Fruit fly (Drosophila melanogaster) whole organism, embryonic: ENCODE results near the gene kibra.

ENCODE experiments used
- Camta ChIP-seq: fragments of 200-800 bp; sonication (Bioruptor generic); optimal IDR thresholded peaks from 2 replicates; lab custom pipeline; 2016; ENCODE audit warnings: missing biosample characterization, missing genetic modification characterization
- en ChIP-seq: fragments of 200-800 bp; sonication (Bioruptor generic); optimal IDR thresholded peaks from 2 replicates; lab custom pipeline; 2016; ENCODE audit warnings: missing biosample characterization, missing genetic modification characterization

- TF ChIP-seq en (GFP tag; lab: Kevin White, UChicago) (no peak), Camta (GFP tag; lab: Kevin White, UChicago) (no peak)
These were observed 3.9 kb downstream of the kibra start for dm6 chr3R:14720130-14720529.
